Worm (Caenorhabditis elegans): Measurements from ENCODE around the gene rps-12.

Gene rps-12

DNA sequence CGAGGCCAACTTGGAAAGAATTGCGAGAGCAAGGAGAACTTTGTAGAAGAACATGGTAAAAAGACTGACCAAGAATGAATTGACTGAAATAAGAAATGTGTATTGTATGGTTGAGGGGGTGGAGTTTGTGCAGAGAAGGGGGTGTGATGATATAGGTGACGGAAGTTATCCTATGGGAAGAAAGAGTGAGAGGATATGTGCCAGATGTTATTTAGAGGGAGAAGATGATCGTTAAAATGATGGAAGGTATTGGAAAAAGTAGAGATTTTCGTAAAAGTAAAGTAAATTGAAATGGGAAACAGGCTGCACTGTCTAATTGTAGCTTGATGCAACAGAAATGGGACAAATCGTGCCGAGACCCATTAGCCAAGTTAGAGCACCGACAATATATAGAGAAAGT is 22.2 kb upstream of the rps-12 start, which contains the start of gene sdz-21:
Gene sdz-21 (minus strand): TSS at position 101 of the 400 bp plus-strand sequence.
- no peak for TF ChIP-seq ztf-23 (GFP tag; IDR thresholded peaks at IDR 0.05)
- no peak for TF ChIP-seq cog-1 (tag; optimal IDR thresholded peaks at IDR 0.05)
- no peak for TF ChIP-seq med-1 (GFP tag; optimal IDR thresholded peaks at IDR 0.05; ENCODE audit: insufficient read depth)
- TF ChIP-seq T22C8.4 (GFP tag; IDR thresholded peaks at IDR 0.05): no peak
- TF ChIP-seq klf-2 (GFP tag; conservative IDR thresholded peaks at IDR 0.05): no peak
- no peak for TF ChIP-seq ztf-29 (GFP tag; IDR thresholded peaks at IDR 0.05)
- no peak for TF ChIP-seq ref-1 (GFP tag; conservative IDR thresholded peaks at IDR 0.05)
- TF ChIP-seq flt-1 (GFP tag; IDR thresholded peaks at IDR 0.05): no peak
- TF ChIP-seq tab-1 (GFP tag; IDR thresholded peaks at IDR 0.05): no peak

- no peak for TF ChIP-seq flt-1 (GFP tag; IDR thresholded peaks at IDR 0.05)
- no peak for TF ChIP-seq ztf-29 (GFP tag; IDR thresholded peaks at IDR 0.05)
- TF ChIP-seq ztf-23 (GFP tag; IDR thresholded peaks at IDR 0.05): no peak
- no peak for TF ChIP-seq klf-2 (GFP tag; conservative IDR thresholded peaks at IDR 0.05)
- TF ChIP-seq med-1 (GFP tag; optimal IDR thresholded peaks at IDR 0.05; ENCODE audit: insufficient read depth): no peak
Observed at ce11 chrIII:5660976-5661375, 18.1 kb upstream of the rps-12 start, which contains the start of gene F54E7.6. Gene F54E7.6, minus strand, starts transcription at chrIII:5661085.

DNA sequence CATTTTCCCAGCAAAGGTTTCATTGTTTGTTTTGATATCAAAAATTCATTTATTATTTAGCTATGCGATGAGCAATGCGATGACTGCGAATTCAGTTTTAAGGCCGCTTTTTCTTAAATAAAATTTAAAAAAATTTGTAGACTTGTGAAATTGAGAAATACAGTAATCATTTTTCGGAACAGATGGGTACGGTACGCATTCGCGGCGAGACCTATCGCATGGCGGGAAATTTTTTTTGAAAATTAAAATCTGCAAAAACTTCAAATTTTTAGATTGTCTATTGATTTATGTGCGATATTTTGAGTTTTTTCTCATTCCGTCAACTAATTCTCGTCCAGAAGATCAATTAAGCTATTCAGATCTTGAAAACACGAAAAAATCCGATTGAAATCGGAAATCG is 15.6 kb upstream of the rps-12 start:
- TF ChIP-seq cog-1 (tag; optimal IDR thresholded peaks at IDR 0.05) (no peak), ztf-29 (GFP tag; IDR thresholded peaks at IDR 0.05) (no peak), klf-2 (GFP tag; conservative IDR thresholded peaks at IDR 0.05) (no peak), ztf-23 (GFP tag; IDR thresholded peaks at IDR 0.05) (no peak), flt-1 (GFP tag; IDR thresholded peaks at IDR 0.05) (no peak), tab-1 (GFP tag; IDR thresholded peaks at IDR 0.05) (no peak), ref-1 (GFP tag; conservative IDR thresholded peaks at IDR 0.05) (no peak), T22C8.4 (GFP tag; IDR thresholded peaks at IDR 0.05) (no peak), med-1 (GFP tag; optimal IDR thresholded peaks at IDR 0.05; ENCODE audit: insufficient read depth) (no peak)

- no peak for TF ChIP-seq ztf-29 (GFP tag; IDR thresholded peaks at IDR 0.05)
- TF ChIP-seq flt-1 (GFP tag; IDR thresholded peaks at IDR 0.05): no peak
- no peak for TF ChIP-seq med-1 (GFP tag; optimal IDR thresholded peaks at IDR 0.05; ENCODE audit: insufficient read depth)
- TF ChIP-seq cog-1 (tag; optimal IDR thresholded peaks at IDR 0.05): no peak
- TF ChIP-seq T22C8.4 (GFP tag; IDR thresholded peaks at IDR 0.05): no peak
- no peak for TF ChIP-seq ref-1 (GFP tag; conservative IDR thresholded peaks at IDR 0.05)
Observed at ce11 chrIII:5663933-5664332, 15.2 kb upstream of the rps-12 start, which contains the start of gene par-3. Gene par-3, plus strand, starts transcription at chrIII:5664233.

ce11 chrIII:5665278-5665677 is 13.8 kb upstream of the rps-12 start:
- TF ChIP-seq cog-1 (tag; optimal IDR thresholded peaks at IDR 0.05) (no peak), ztf-29 (GFP tag; IDR thresholded peaks at IDR 0.05) (no peak), flt-1 (GFP tag; IDR thresholded peaks at IDR 0.05) (no peak), med-1 (GFP tag; optimal IDR thresholded peaks at IDR 0.05; ENCODE audit: insufficient read depth) (no peak), ztf-23 (GFP tag; IDR thresholded peaks at IDR 0.05) (no peak), tab-1 (GFP tag; IDR thresholded peaks at IDR 0.05) (no peak), klf-2 (GFP tag; conservative IDR thresholded peaks at IDR 0.05) (no peak), ref-1 (GFP tag; conservative IDR thresholded peaks at IDR 0.05) (no peak), T22C8.4 (GFP tag; IDR thresholded peaks at IDR 0.05) (no peak)

DNA sequence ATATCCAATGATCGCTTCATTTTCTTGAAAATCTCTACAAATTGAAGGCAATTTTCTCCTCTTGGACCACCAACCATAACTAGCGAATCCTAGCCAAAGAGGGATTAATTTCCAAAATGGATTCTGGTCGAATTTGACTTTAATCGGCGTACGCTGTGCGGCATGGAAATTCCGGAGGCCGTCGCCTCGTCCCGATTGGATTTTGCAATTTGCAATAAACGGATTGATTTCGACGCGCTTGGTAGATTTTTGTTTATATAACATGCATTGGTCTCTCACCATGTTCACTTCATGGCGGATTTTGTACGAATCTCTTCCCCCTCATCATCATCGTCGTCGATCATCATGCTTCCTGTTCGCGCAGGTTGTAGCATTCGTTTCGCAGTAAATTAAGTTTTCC is 13.4 kb upstream of the rps-12 start:
- TF ChIP-seq flt-1 (GFP tag; IDR thresholded peaks at IDR 0.05): no peak
- TF ChIP-seq T22C8.4 (GFP tag; IDR thresholded peaks at IDR 0.05): no peak
- TF ChIP-seq ref-1 (GFP tag; conservative IDR thresholded peaks at IDR 0.05): no peak
- no peak for TF ChIP-seq cog-1 (tag; optimal IDR thresholded peaks at IDR 0.05)

DNA sequence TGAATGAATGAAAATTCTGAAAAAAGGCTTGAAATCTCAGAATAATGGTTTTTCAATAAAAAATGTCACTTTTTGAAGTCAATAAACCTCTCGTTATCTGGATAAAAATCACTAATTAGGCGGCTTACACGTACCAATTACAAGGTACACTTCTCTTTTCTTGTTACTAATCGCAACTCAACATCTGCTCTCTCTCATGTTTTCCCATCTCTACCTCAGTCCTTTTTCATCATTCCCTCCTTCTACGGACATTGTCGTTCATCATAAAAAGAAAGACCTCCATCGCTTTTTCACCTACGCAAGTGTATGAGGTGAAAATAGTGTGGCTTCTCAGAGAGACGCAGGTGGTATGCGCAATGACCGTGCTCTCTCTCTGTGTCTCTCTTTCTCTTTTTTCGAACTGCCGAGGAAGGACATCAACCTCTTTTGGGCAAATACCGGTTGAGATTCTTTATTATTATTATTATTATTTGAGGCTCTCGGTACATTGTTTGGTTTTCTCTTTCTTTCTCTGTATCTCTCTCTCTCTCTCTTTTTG is 11.1 kb upstream of the rps-12 start:
- no peak for TF ChIP-seq T22C8.4 (GFP tag; IDR thresholded peaks at IDR 0.05)
- peak; percentile 68 for TF ChIP-seq cog-1 (tag; optimal IDR thresholded peaks at IDR 0.05)

- no peak for TF ChIP-seq flt-1 (GFP tag; IDR thresholded peaks at IDR 0.05)
- TF ChIP-seq med-1 (GFP tag; optimal IDR thresholded peaks at IDR 0.05; ENCODE audit: insufficient read depth): no peak
- no peak for TF ChIP-seq tab-1 (GFP tag; IDR thresholded peaks at IDR 0.05)
- TF ChIP-seq ztf-23 (GFP tag; IDR thresholded peaks at IDR 0.05): no peak
- TF ChIP-seq T22C8.4 (GFP tag; IDR thresholded peaks at IDR 0.05): no peak
- TF ChIP-seq cog-1 (tag; optimal IDR thresholded peaks at IDR 0.05): no peak
Observed at ce11 chrIII:5674196-5674595, 4.9 kb upstream of the rps-12 start.

DNA sequence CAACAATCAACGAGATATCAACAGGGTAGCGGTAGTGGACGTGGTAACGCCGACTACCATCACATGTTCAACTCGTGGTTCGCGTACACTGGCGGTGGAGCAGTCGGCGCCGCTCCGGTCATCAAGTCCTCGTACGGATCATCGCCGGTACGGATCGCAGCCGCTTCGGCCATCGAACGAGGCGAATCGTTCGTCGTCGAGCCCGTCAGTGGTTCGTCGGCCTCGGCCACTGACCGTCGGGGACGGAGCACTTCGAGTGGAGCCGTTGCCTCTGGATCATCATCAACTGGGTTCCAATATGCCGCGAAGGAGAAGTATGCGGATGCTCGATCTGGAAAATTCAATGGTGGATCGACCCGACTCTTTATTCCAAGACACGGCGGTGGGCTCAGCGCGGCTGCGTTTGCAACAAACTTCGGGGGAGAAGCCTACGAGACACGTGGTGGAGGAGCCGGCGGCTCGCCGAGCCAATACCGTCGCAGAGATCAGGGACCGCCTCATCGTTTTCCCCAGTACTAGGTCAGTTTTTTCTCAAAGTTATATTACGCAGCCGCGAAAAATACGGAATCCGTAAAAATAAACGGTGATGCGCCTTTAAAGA is 3.6 kb upstream of the rps-12 start:
- TF ChIP-seq cog-1 (tag; optimal IDR thresholded peaks at IDR 0.05) (no peak), ztf-29 (GFP tag; IDR thresholded peaks at IDR 0.05) (no peak), flt-1 (GFP tag; IDR thresholded peaks at IDR 0.05) (no peak), ztf-23 (GFP tag; IDR thresholded peaks at IDR 0.05) (no peak), klf-2 (GFP tag; conservative IDR thresholded peaks at IDR 0.05) (no peak), ref-1 (GFP tag; conservative IDR thresholded peaks at IDR 0.05) (no peak)

- TF ChIP-seq ztf-29 (GFP tag; IDR thresholded peaks at IDR 0.05): no peak
- no peak for TF ChIP-seq ref-1 (GFP tag; conservative IDR thresholded peaks at IDR 0.05)
- no peak for TF ChIP-seq med-1 (GFP tag; optimal IDR thresholded peaks at IDR 0.05; ENCODE audit: insufficient read depth)
Observed at ce11 chrIII:5677790-5678189, 1.3 kb upstream of the rps-12 start, which contains the start of gene F54E7.9. Gene F54E7.9, minus strand, starts transcription at chrIII:5677890.

DNA sequence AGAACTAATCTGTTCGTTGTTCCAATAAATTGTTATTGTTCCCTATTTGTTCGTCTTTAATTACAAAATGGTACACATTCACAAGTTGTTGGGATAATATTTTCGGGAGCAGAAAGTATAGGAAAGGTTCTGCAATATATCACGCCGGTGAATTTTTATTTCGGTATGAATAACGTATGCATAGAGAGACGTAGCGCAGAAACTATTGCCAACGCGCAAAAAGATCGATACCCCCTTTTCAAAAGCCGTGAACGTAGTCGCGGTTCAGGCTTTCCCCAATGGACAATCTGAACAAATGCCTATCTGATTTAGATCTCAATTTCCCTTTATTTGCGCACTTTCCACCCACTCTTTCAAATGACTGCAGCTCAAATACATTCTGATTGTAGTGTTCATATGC is 1.0 kb downstream of the rps-12 start, which contains the start of gene pst-2:
Gene pst-2 (plus strand): TSS at position 293 of the 400 bp plus-strand sequence.
- TF ChIP-seq cog-1 (tag; optimal IDR thresholded peaks at IDR 0.05): no peak
- TF ChIP-seq flt-1 (GFP tag; IDR thresholded peaks at IDR 0.05): no peak
- TF ChIP-seq ztf-23 (GFP tag; IDR thresholded peaks at IDR 0.05): no peak
- TF ChIP-seq klf-2 (GFP tag; conservative IDR thresholded peaks at IDR 0.05): no peak
- TF ChIP-seq ztf-29 (GFP tag; IDR thresholded peaks at IDR 0.05): no peak
- TF ChIP-seq tab-1 (GFP tag; IDR thresholded peaks at IDR 0.05): no peak
- TF ChIP-seq T22C8.4 (GFP tag; IDR thresholded peaks at IDR 0.05): no peak
- TF ChIP-seq med-1 (GFP tag; optimal IDR thresholded peaks at IDR 0.05; ENCODE audit: insufficient read depth): no peak
- TF ChIP-seq ref-1 (GFP tag; conservative IDR thresholded peaks at IDR 0.05): no peak
